Worm (Caenorhabditis elegans) whole organism, L4 larva: ENCODE measurements around the gene F53F8.4.

Experiments
- Y5F2A.4 ChIP-seq: fragments of 200-800 bp; sonication (Bioruptor generic); optimal IDR thresholded peaks from 2 replicates; lab custom pipeline; 2018; ENCODE audit warnings: mild to moderate bottlenecking, missing genetic modification characterization, missing compliant biosample characterization
- mdl-1 ChIP-seq, 2 experiments: fragments of 150-350 bp in 1 of 2; sonication (generic microtip) in 1 of 2; optimal IDR thresholded peaks; 2 replicates each; lab custom pipeline; 2014 to 2017; ENCODE audit warnings: missing biosample characterization in 2 of 2, missing genetic modification characterization in 2 of 2

- TF ChIP-seq Y5F2A.4 (GFP tag; lab: Kevin White, UChicago) (no peak), mdl-1 (tag; optimal IDR thresholded peaks at IDR 0.05; lab: Kevin White, UChicago) (no peak)
Measured at ce11 chrV:20734658-20735057, 43.2 kb upstream of the F53F8.4 start, which contains the start of gene srxa-6.
